Worm (Caenorhabditis elegans) whole organism, L4 larva: ENCODE data around the gene dhs-24.

Experiments used
- ceh-28 ChIP-seq: fragments of 150-350 bp; optimal IDR thresholded peaks from 2 replicates; lab custom pipeline; 2014; ENCODE audit warnings: missing biosample characterization, missing genetic modification reagents, missing genetic modification characterization
- hlh-30 ChIP-seq: sonication (generic microtip); optimal IDR thresholded peaks from 2 replicates; lab custom pipeline; 2017; ENCODE audit warnings: antibody characterized with exemption, mild to moderate bottlenecking, missing genetic modification characterization, missing compliant biosample characterization; ENCODE audit not compliant: insufficient read depth
- nhr-237 ChIP-seq: sonication (generic microtip); optimal IDR thresholded peaks from 2 replicates; lab custom pipeline; 2017; ENCODE audit warnings: missing biosample characterization, missing genetic modification characterization
- pha-4 ChIP-seq, 2 experiments: fragments of 150-350 bp in 1 of 2; fragments of 200-800 bp in 1 of 2; sonication (Bioruptor generic) in 1 of 2; IDR thresholded peaks in 1 of 2; optimal IDR thresholded peaks in 1 of 2; 2 replicates each; pipeline versions ENCODE4 v1.3.6 to Lab custom; 2014 to 2022; ENCODE audit warnings: missing genetic modification characterization in 2 of 2, missing genetic modification reagents in 2 of 2, missing biosample characterization in 1 of 2, missing compliant biosample characterization in 1 of 2
- pqm-1 ChIP-seq: sonication (generic microtip); optimal IDR thresholded peaks from 2 replicates; lab custom pipeline; 2017; ENCODE audit warnings: missing biosample characterization, missing genetic modification characterization
- snpc-1.2 ChIP-seq: fragments of 200-800 bp; sonication (Bioruptor generic); IDR thresholded peaks from 2 replicates; pipeline ENCODE4 v1.3.6; 2022; ENCODE audit warnings: missing genetic modification reagents, missing genetic modification characterization, missing compliant biosample characterization
- snpc-4 ChIP-seq: fragments of 150-350 bp; optimal IDR thresholded peaks from 2 replicates; lab custom pipeline; 2014; ENCODE audit warnings: missing biosample characterization, missing genetic modification characterization
- unc-39 ChIP-seq: sonication (generic microtip); optimal IDR thresholded peaks from 2 replicates; lab custom pipeline; 2017; ENCODE audit warnings: missing biosample characterization, missing genetic modification characterization

DNA sequence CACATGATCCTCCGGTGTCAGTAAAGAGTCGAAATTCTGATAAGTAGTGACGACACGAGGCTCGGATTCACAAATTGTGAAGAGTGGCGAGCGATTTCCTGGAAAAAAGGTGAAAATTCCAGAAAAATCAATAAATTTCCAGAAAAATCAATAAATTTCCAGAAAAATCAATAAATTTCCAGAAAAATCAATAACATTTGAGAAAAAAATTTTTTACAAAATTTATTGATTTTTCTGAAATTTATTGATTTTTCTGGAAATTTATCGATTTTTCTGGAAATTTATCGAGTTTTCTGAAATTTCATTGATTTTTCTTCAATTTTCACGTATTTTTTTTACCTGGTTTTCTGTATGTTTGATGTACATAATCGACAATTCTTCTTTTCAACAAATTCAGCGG is 40.4 kb downstream of the dhs-24 start:
- TF ChIP-seq snpc-1.2 (GFP tag; lab: Robert Waterston, UW): no peak
- TF ChIP-seq ceh-28 (tag; lab: Kevin White, UChicago): peak; percentile 77
- TF ChIP-seq pha-4 (GFP tag; IDR thresholded peaks at IDR 0.05; lab: Robert Waterston, UW): no peak
- no peak for TF ChIP-seq pha-4 (tag; optimal IDR thresholded peaks at IDR 0.05; lab: Kevin White, UChicago)
- TF ChIP-seq nhr-237 (tag; lab: Kevin White, UChicago): no peak
- no peak for TF ChIP-seq hlh-30 (tag; lab: Kevin White, UChicago)
- no peak for TF ChIP-seq unc-39
- TF ChIP-seq pqm-1 (tag; lab: Kevin White, UChicago): no peak
- no peak for TF ChIP-seq snpc-4 (tag; lab: Kevin White, UChicago)
